Worm (Caenorhabditis elegans): Measurements from ENCODE around the gene ndab-2.
A peak's percentile ranks its signal among the peaks of the same experiment; 100 is the strongest.

The ndab-2 gene

DNA sequence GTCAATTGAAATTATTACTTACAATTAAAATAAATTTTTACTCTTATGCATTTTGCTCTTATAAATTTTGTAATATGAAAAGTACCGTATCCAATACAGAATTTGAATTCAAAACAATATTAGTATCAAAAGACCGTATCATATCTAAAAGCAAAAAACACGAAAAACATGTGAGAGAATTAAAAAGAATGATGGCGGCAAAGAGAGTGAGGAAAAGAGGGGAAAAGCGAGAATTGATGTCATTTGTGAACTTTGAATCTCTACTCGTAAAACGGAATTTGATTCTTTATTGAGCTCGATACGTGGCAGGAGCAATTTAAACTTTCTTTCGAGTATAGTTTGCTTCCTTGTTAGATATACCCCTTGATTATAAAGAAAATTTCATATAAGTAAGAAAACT lies 26.0 kb upstream of the ndab-2 start:
- no peak for TF ChIP-seq unc-86 (tag; optimal IDR thresholded peaks at IDR 0.05)
- no peak for TF ChIP-seq fkh-8 (tag; optimal IDR thresholded peaks at IDR 0.05)
- TF ChIP-seq ces-1 (GFP tag; optimal IDR thresholded peaks at IDR 0.05), result no peak
- TF ChIP-seq nhr-237 (tag; optimal IDR thresholded peaks at IDR 0.05), result no peak
- peak; percentile 3 for TF ChIP-seq blmp-1 (tag; optimal IDR thresholded peaks at IDR 0.05)
- no peak for TF ChIP-seq egl-27 (tag; optimal IDR thresholded peaks at IDR 0.05)
- no peak for TF ChIP-seq swsn-7 (tag; optimal IDR thresholded peaks at IDR 0.05)
- TF ChIP-seq nhr-47 (tag; optimal IDR thresholded peaks at IDR 0.05), result no peak
- no peak for TF ChIP-seq lin-13 (GFP tag; optimal IDR thresholded peaks at IDR 0.05)
- TF ChIP-seq ceh-88 (GFP tag; IDR thresholded peaks at IDR 0.05), result no peak
- TF ChIP-seq C16A3.4 (tag; optimal IDR thresholded peaks at IDR 0.05), result no peak
- peak; percentile 49 for TF ChIP-seq lin-14 (GFP tag; optimal IDR thresholded peaks at IDR 0.05)
- no peak for TF ChIP-seq isw-1 (GFP tag; IDR thresholded peaks at IDR 0.05)
- TF ChIP-seq vab-15 (tag; optimal IDR thresholded peaks at IDR 0.05), result no peak
- TF ChIP-seq nhr-71 (tag; optimal IDR thresholded peaks at IDR 0.05), result peak; percentile 31
- TF ChIP-seq alr-1 (tag; optimal IDR thresholded peaks at IDR 0.05; ENCODE audit: borderline replicate concordance), result no peak
- TF ChIP-seq lir-3 (tag; optimal IDR thresholded peaks at IDR 0.05; ENCODE audit: poor library complexity), result no peak
- TF ChIP-seq nhr-19 (GFP tag; conservative IDR thresholded peaks at IDR 0.05), result no peak
- TF ChIP-seq snu-23 (GFP tag; optimal IDR thresholded peaks at IDR 0.05), result peak; percentile 35
- no peak for TF ChIP-seq C34B4.2 (tag; optimal IDR thresholded peaks at IDR 0.05)
- no peak for TF ChIP-seq fos-1 (tag; optimal IDR thresholded peaks at IDR 0.05)
- TF ChIP-seq mab-9 (GFP tag; IDR thresholded peaks at IDR 0.05), result no peak
- no peak for TF ChIP-seq hlh-4 (tag; optimal IDR thresholded peaks at IDR 0.05)
- no peak for TF ChIP-seq lsy-2 (tag; optimal IDR thresholded peaks at IDR 0.05)
- TF ChIP-seq ceh-63 (GFP tag; optimal IDR thresholded peaks at IDR 0.05), result no peak
- no peak for TF ChIP-seq skn-1 (tag; optimal IDR thresholded peaks at IDR 0.05)
- no peak for TF ChIP-seq F16B12.6 (tag; optimal IDR thresholded peaks at IDR 0.05)
- peak in 1 of 3 experiments; percentile 8 for TF ChIP-seq dpl-1 (GFP tag; optimal IDR thresholded peaks at IDR 0.05)
- TF ChIP-seq nhr-90 (tag; optimal IDR thresholded peaks at IDR 0.05; ENCODE audit: poor library complexity), result no peak

DNA sequence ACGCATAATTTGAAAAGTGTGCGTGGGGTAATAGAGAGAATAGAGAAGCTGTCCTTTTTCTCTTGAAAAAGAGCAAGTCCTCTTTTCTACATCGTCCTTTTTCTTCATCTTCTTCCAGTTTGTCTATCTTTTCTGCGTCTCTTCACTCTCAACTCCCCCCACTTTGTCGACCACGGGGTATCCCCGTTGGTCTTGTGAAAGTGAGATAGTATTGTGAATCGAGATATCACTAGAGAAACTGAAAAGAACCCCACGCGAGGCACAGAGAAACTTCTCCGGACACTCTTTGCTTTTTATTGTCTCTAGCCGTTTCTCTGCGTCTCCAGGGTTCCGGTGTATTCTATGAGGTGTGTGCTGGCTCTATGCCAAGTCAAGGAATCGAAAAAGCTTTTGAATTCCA lies 24.9 kb upstream of the ndab-2 start:
- TF ChIP-seq irx-1 (tag; optimal IDR thresholded peaks at IDR 0.05) (peak; percentile 86), pax-3 (tag; optimal IDR thresholded peaks at IDR 0.05) (peak; percentile 82), lin-35 (GFP tag; optimal IDR thresholded peaks at IDR 0.05) (peak; percentile 78 to 83), fos-1 (tag; optimal IDR thresholded peaks at IDR 0.05) (peak; percentile 91), unc-130 (tag; optimal IDR thresholded peaks at IDR 0.05) (peak; percentile 57), sptf-1 (tag; optimal IDR thresholded peaks at IDR 0.05) (no peak), tlp-1 (tag; optimal IDR thresholded peaks at IDR 0.05) (no peak), C16A3.4 (tag; optimal IDR thresholded peaks at IDR 0.05) (peak; percentile 87), snu-23 (GFP tag; optimal IDR thresholded peaks at IDR 0.05) (peak; percentile 97), egl-27 (tag; optimal IDR thresholded peaks at IDR 0.05) (peak; percentile 100), unc-86 (tag; optimal IDR thresholded peaks at IDR 0.05) (peak; percentile 97), lin-39 (tag; optimal IDR thresholded peaks at IDR 0.05) (peak; percentile 72), nhr-12 (tag; optimal IDR thresholded peaks at IDR 0.05) (no peak), ztf-11 (tag; optimal IDR thresholded peaks at IDR 0.05) (peak in 1 of 2 experiments; percentile 43), nhr-76 (tag; optimal IDR thresholded peaks at IDR 0.05) (no peak), pqm-1 (tag; optimal IDR thresholded peaks at IDR 0.05) (peak; percentile 51), C34B4.2 (tag; optimal IDR thresholded peaks at IDR 0.05) (no peak), ces-1 (GFP tag; optimal IDR thresholded peaks at IDR 0.05) (no peak), egl-13 (tag; optimal IDR thresholded peaks at IDR 0.05) (peak; percentile 82), nhr-77 (tag; optimal IDR thresholded peaks at IDR 0.05) (peak; percentile 86), nhr-237 (tag; optimal IDR thresholded peaks at IDR 0.05) (peak; percentile 52), C04F5.9 (tag; optimal IDR thresholded peaks at IDR 0.05) (peak; percentile 43), isw-1 (GFP tag; IDR thresholded peaks at IDR 0.05) (peak; percentile 93), unc-98 (GFP tag; IDR thresholded peaks at IDR 0.05) (peak; percentile 71), nhr-71 (tag; optimal IDR thresholded peaks at IDR 0.05) (peak; percentile 99), vab-15 (tag; optimal IDR thresholded peaks at IDR 0.05) (no peak), nhr-84 (tag; optimal IDR thresholded peaks at IDR 0.05) (no peak), unc-30 (tag; optimal IDR thresholded peaks at IDR 0.05) (no peak), ceh-63 (GFP tag; optimal IDR thresholded peaks at IDR 0.05) (no peak), ets-5 (GFP tag; IDR thresholded peaks at IDR 0.05) (no peak), lin-14 (GFP tag; optimal IDR thresholded peaks at IDR 0.05) (peak; percentile 99), F16B12.6 (tag; optimal IDR thresholded peaks at IDR 0.05) (no peak), dsc-1 (tag; optimal IDR thresholded peaks at IDR 0.05) (peak; percentile 86), alr-1 (tag; optimal IDR thresholded peaks at IDR 0.05; ENCODE audit: borderline replicate concordance) (no peak), sox-4 (tag; optimal IDR thresholded peaks at IDR 0.05) (peak; percentile 62), nhr-11 (tag; optimal IDR thresholded peaks at IDR 0.05) (peak; percentile 92), skn-1 (tag; optimal IDR thresholded peaks at IDR 0.05) (peak; percentile 70)

Data from whole organism, L1 larva.